Worm (Caenorhabditis elegans) whole organism, L4 larva: ENCODE data around the gene str-176.
A peak's percentile ranks its signal among the peaks of the same experiment; 100 is the strongest.
"Not testable (repeated sequence)": the region's sequence is repeated elsewhere in the genome, so short reads cannot be mapped to it uniquely, and the experiment has no call there.

Experiments used
- ZK546.5 ChIP-seq, 2 experiments: sonication (generic microtip); optimal IDR thresholded peaks; 2 replicates each; lab custom pipeline; 2017; ENCODE audit warnings: missing biosample characterization in 2 of 2, missing genetic modification characterization in 2 of 2
- aly-2 ChIP-seq: sonication (generic microtip); optimal IDR thresholded peaks from 2 replicates; lab custom pipeline; 2018; ENCODE audit warnings: missing biosample characterization, missing genetic modification characterization
- ama-1 ChIP-seq: fragments of 150-350 bp; optimal IDR thresholded peaks from 2 replicates; lab custom pipeline; 2014; ENCODE audit warnings: inconsistent platforms, mixed read lengths
- ceh-44 ChIP-seq: fragments of 200-800 bp; sonication (Bioruptor generic); IDR thresholded peaks from 2 replicates; pipeline ENCODE4 v1.3.6; 2022; ENCODE audit warnings: missing genetic modification reagents, missing genetic modification characterization, missing compliant biosample characterization
- egl-43 ChIP-seq: fragments of 200-800 bp; sonication (Bioruptor generic); IDR thresholded peaks from 2 replicates; pipeline ENCODE4 v1.3.6; 2022; ENCODE audit warnings: missing genetic modification reagents, missing genetic modification characterization, missing compliant biosample characterization
- fos-1 ChIP-seq: fragments of 150-350 bp; optimal IDR thresholded peaks from 2 replicates; lab custom pipeline; 2014; ENCODE audit warnings: missing biosample characterization, missing genetic modification characterization
- lsy-2 ChIP-seq, 2 experiments: fragments of 150-350 bp in 1 of 2; sonication (generic microtip) in 1 of 2; optimal IDR thresholded peaks; 2 replicates each; lab custom pipeline; 2014 to 2017; ENCODE audit warnings: missing biosample characterization in 2 of 2, missing genetic modification characterization in 2 of 2
- madf-9 ChIP-seq: fragments of 200-800 bp; sonication (Bioruptor generic); conservative IDR thresholded peaks from 2 replicates; pipeline ENCODE4 v1.3.6; 2022; ENCODE audit warnings: missing genetic modification reagents, missing genetic modification characterization, missing compliant biosample characterization
- pha-4 ChIP-seq, 2 experiments: fragments of 150-350 bp in 1 of 2; fragments of 200-800 bp in 1 of 2; sonication (Bioruptor generic) in 1 of 2; IDR thresholded peaks in 1 of 2; optimal IDR thresholded peaks in 1 of 2; 2 replicates each; pipeline versions ENCODE4 v1.3.6 to Lab custom; 2014 to 2022; ENCODE audit warnings: missing genetic modification characterization in 2 of 2, missing genetic modification reagents in 2 of 2, missing biosample characterization in 1 of 2, missing compliant biosample characterization in 1 of 2
- ztf-7 ChIP-seq: fragments of 150-350 bp; optimal IDR thresholded peaks from 2 replicates; lab custom pipeline; 2014; ENCODE audit warnings: missing biosample characterization, missing genetic modification characterization

DNA sequence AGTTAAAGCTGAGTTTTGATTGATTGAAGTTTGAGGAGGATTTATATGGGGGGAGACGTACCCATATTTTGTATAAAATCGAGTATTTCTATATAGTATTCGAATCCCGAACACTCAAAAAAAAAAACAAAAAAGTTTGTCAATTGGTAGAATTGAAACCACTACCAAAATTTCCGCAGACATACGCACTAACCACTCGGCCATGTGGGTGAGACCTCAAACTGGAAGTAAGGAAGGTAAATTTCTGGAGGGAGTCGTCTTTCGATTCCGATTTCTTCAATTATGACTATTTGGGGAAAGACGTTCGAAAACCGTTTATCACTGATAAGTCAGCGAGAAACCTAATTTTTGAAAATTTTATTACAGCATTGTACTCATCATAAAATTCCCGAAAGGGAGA lies 51.1 kb downstream of the str-176 start:
- not testable (repeated sequence) for TF ChIP-seq ztf-7; ZK546.5 (tag; optimal IDR thresholded peaks at IDR 0.05; lab: Kevin White, UChicago); pha-4 (tag; optimal IDR thresholded peaks at IDR 0.05; lab: Kevin White, UChicago); aly-2 (tag; lab: Kevin White, UChicago); fos-1 (tag; lab: Kevin White, UChicago); ama-1 (lab: Kevin White, UChicago); lsy-2 (tag; optimal IDR thresholded peaks at IDR 0.05; lab: Kevin White, UChicago)
- TF ChIP-seq pha-4 (GFP tag; IDR thresholded peaks at IDR 0.05; lab: Robert Waterston, UW) (peak; percentile 80; the same call in 1 of the 2 replicates), egl-43 (GFP tag; lab: Robert Waterston, UW) (peak; percentile 86), ceh-44 (GFP tag; lab: Robert Waterston, UW) (peak; percentile 66; the same call in 1 of the 2 replicates), madf-9 (peak; percentile 67)
